Fruit fly (Drosophila melanogaster): ENCODE measurements around the gene REPTOR-BP.

Gene REPTOR-BP

DNA sequence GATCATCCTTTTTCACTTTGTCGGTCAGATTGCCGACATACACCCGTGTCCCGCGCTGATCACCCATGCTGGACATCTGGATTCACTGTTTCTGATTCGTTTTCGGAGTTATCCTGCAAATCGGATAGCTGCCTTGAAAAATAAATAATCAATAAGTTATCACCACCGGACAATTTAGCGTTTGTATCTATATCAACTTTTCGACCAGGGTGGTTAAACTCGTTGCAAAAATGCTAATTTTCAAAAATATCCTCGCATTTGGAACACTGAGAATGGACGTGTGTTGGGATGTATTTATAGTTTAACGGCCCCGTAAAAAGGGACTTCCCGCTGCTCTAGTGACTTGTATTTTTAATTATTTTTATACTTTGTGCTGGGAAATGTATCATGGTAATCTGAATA, 581 bp upstream of the REPTOR-BP start, which contains the start of gene Rsf1 (continued):
- TF ChIP-seq sob (GFP tag; IDR thresholded peaks at IDR 0.05) (no peak), prd (optimal IDR thresholded peaks at IDR 0.05) (no peak), prd (GFP tag; IDR thresholded peaks at IDR 0.05) (0 out of 3 replicates have a peak, but pooled peaks have one; percentile 7), CG12942 (GFP tag; optimal IDR thresholded peaks at IDR 0.05) (no peak), Sox102F (GFP tag; optimal IDR thresholded peaks at IDR 0.05) (no peak), chinmo (GFP tag; IDR thresholded peaks at IDR 0.05; ENCODE audit: partially characterized antibody) (no peak), YL-1 (GFP tag; optimal IDR thresholded peaks at IDR 0.05) (peak; percentile 78), ssp (GFP tag; IDR thresholded peaks at IDR 0.05) (peak; percentile 81), lilli (GFP tag; optimal IDR thresholded peaks at IDR 0.05) (no peak), ttk (GFP tag; IDR thresholded peaks at IDR 0.05) (no peak), Dref (GFP tag; IDR thresholded peaks at IDR 0.05) (no peak), pnt (GFP tag; optimal IDR thresholded peaks at IDR 0.05) (no peak), GATAe (GFP tag; conservative IDR thresholded peaks at IDR 0.05) (no peak), ranshi (GFP tag; IDR thresholded peaks at IDR 0.05) (no peak), MTF-1 (GFP tag; optimal IDR thresholded peaks at IDR 0.05; ENCODE audit: borderline replicate concordance) (no peak), nom (GFP tag; optimal IDR thresholded peaks at IDR 0.05) (peak; percentile 1), pfk (GFP tag; optimal IDR thresholded peaks at IDR 0.05) (peak; percentile 92), CG7357 (GFP tag; IDR thresholded peaks at IDR 0.05) (no peak)

dm6 chr2L:10265129-10265528, 1.2 kb downstream of the REPTOR-BP start, which contains the start of gene Mob3:
Gene Mob3 (plus strand): TSS chr2L:10265336.
- peak; percentile 95 for TF ChIP-seq pfk (GFP tag; optimal IDR thresholded peaks at IDR 0.05)
- TF ChIP-seq lmd (GFP tag; IDR thresholded peaks at IDR 0.05), result no peak
- TF ChIP-seq Bgb (GFP tag; IDR thresholded peaks at IDR 0.05; ENCODE audit: partially characterized antibody), result peak; percentile 54; the same call in 1 of the 2 replicates
- no peak for TF ChIP-seq CG2889 (GFP tag; IDR thresholded peaks at IDR 0.05)
- no peak for TF ChIP-seq nerfin-1 (tag; optimal IDR thresholded peaks at IDR 0.05)
- peak; percentile 33 for TF ChIP-seq CG17568 (GFP tag; optimal IDR thresholded peaks at IDR 0.05)
- TF ChIP-seq CG34376 (GFP tag; optimal IDR thresholded peaks at IDR 0.05), result peak; percentile 0
- TF ChIP-seq unc-4 (GFP tag; IDR thresholded peaks at IDR 0.05; ENCODE audit: partially characterized antibody), result peak; percentile 35; the same call in 1 of the 2 replicates
- no peak for TF ChIP-seq CG15514 (GFP tag; optimal IDR thresholded peaks at IDR 0.05)
- no peak; the same call in 1 of the 2 replicates for TF ChIP-seq inv (GFP tag; IDR thresholded peaks at IDR 0.05; ENCODE audit: partially characterized antibody)
- TF ChIP-seq Dll (GFP tag; IDR thresholded peaks at IDR 0.05; ENCODE audit: partially characterized antibody), result peak; percentile 55; the same call in 1 of the 4 replicates
- TF ChIP-seq CG9609 (GFP tag; optimal IDR thresholded peaks at IDR 0.05), result no peak
- no peak for TF ChIP-seq CG10366 (GFP tag; IDR thresholded peaks at IDR 0.05)
- TF ChIP-seq crc (GFP tag; optimal IDR thresholded peaks at IDR 0.05), result no peak
- no peak for TF ChIP-seq Hsf (GFP tag; optimal IDR thresholded peaks at IDR 0.05)
- TF ChIP-seq lbe (GFP tag; optimal IDR thresholded peaks at IDR 0.05), result peak; percentile 51
- TF ChIP-seq Ravus (GFP tag; IDR thresholded peaks at IDR 0.05), result no peak
- TF ChIP-seq CG8924 (tag; optimal IDR thresholded peaks at IDR 0.05), result no peak
- no peak for TF ChIP-seq lola (GFP tag; optimal IDR thresholded peaks at IDR 0.05)
- TF ChIP-seq CG12659 (GFP tag; optimal IDR thresholded peaks at IDR 0.05), result peak; percentile 31
- no peak for TF ChIP-seq abd-A (tag; optimal IDR thresholded peaks at IDR 0.05)
- peak; percentile 23 for TF ChIP-seq trem (tag; optimal IDR thresholded peaks at IDR 0.05)
- no peak for TF ChIP-seq kni (GFP tag; optimal IDR thresholded peaks at IDR 0.05)
- TF ChIP-seq cg (GFP tag; optimal IDR thresholded peaks at IDR 0.05), result no peak
- no peak for TF ChIP-seq CG7271 (tag; optimal IDR thresholded peaks at IDR 0.05)
- no peak for TF ChIP-seq Awh (GFP tag; IDR thresholded peaks at IDR 0.05)
- peak; percentile 53 for TF ChIP-seq YL-1 (GFP tag; optimal IDR thresholded peaks at IDR 0.05)
- no peak for TF ChIP-seq CoRest (tag; optimal IDR thresholded peaks at IDR 0.05)
- no peak for TF ChIP-seq otp (GFP tag; IDR thresholded peaks at IDR 0.05)
- peak; percentile 27 for TF ChIP-seq Elba2 (GFP tag; optimal IDR thresholded peaks at IDR 0.05)
- TF ChIP-seq Sry-δ (GFP tag; optimal IDR thresholded peaks at IDR 0.05), result peak; percentile 63
- peak; percentile 22 for TF ChIP-seq CG2712 (tag; optimal IDR thresholded peaks at IDR 0.05)
- TF ChIP-seq CG34224 (GFP tag; IDR thresholded peaks at IDR 0.05; ENCODE audit: partially characterized antibody), result 0 out of 3 replicates have a peak, but pooled peaks have one; percentile 54
